Worm (Caenorhabditis elegans) whole organism, L4 larva: ENCODE measurements around the gene C16C4.17.

Experiments
- lin-15B ChIP-seq: fragments of 150-350 bp; sonication (generic microtip); optimal IDR thresholded peaks from 3 replicates; lab custom pipeline; 2014; ENCODE audit warnings: missing biosample characterization, missing genetic modification characterization
- nhr-10 ChIP-seq: fragments of 150-350 bp; optimal IDR thresholded peaks from 2 replicates; lab custom pipeline; 2014; ENCODE audit warnings: missing biosample characterization, missing genetic modification characterization
- unc-39 ChIP-seq: sonication (generic microtip); optimal IDR thresholded peaks from 2 replicates; lab custom pipeline; 2017; ENCODE audit warnings: missing biosample characterization, missing genetic modification characterization

The C16C4.17 gene

ce11 chrII:1912741-1913140 lies 48.4 kb downstream of the C16C4.17 start, which contains the start of gene math-31 (continued):
- no peak for TF ChIP-seq lin-15B (tag; lab: Kevin White, UChicago)
- no peak for TF ChIP-seq unc-39
- TF ChIP-seq nhr-10 (tag; lab: Kevin White, UChicago) = no peak
